Worm (Caenorhabditis elegans): ENCODE measurements around the gene crh-1.

DNA sequence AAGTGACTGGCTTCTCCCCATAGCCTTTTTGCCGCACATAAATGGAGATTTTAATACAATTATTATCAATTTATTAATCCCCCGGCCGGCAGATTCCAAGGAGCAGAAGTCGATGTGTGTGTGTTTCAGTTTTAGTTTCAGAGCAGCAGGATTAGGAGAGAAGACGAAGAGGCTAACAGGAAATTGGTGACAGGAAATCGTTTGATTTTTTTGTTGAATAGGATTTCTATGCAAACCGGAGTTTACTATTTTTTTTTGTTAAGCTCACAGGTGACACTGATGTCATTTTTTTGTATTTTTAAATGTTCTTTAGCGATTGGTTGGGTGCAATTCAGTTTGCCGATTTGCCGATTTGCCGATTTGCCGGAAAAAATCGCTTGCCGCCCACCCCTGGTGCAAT is 22.9 kb downstream of the crh-1 start:
- TF ChIP-seq lin-11 (tag; optimal IDR thresholded peaks at IDR 0.05), result no peak
- no peak for TF ChIP-seq unc-39 (tag; optimal IDR thresholded peaks at IDR 0.05)
- no peak for TF ChIP-seq ama-1 (optimal IDR thresholded peaks at IDR 0.05)
- no peak for TF ChIP-seq zag-1 (tag; optimal IDR thresholded peaks at IDR 0.05)
- TF ChIP-seq nhr-77 (tag; optimal IDR thresholded peaks at IDR 0.05), result no peak
- TF ChIP-seq elt-3 (tag; optimal IDR thresholded peaks at IDR 0.05), result no peak
- TF ChIP-seq aly-2 (tag; optimal IDR thresholded peaks at IDR 0.05), result no peak
- TF ChIP-seq ceh-82 (tag; optimal IDR thresholded peaks at IDR 0.05), result no peak
- no peak for TF ChIP-seq nhr-21 (tag; optimal IDR thresholded peaks at IDR 0.05)
